Fruit fly (Drosophila melanogaster): ENCODE measurements around the gene CG13622.

Gene CG13622

DNA sequence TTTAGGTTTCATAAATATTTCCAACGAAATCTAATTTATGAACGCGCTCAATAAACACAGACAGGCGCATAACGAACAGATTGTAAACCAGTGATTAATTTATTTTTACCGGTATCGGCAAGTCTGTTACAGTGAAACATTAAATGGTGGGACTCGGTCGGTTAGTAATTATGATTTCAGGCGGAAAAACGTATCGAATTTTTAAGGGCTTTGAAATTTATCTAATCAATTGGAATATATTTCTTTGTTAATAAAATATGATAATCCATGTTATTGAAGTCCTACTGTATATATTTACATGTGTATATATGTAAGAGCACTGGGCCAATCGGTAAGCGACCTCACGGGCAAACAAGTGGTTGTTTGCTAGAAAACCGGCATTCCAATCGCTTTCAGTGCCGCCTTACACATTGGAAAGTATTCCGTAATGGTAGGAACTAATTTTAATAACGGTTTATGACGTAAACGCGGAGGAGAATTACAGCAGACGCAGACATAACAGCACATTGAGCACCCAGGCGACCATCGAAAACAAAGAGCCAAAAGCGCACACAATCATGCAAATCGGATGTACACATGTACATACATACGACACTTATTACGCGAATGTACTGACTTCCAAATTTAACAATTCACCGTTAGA is 19.7 kb upstream of the CG13622 start:
- TF ChIP-seq Myc (optimal IDR thresholded peaks at IDR 0.05) (no peak), psq (optimal IDR thresholded peaks at IDR 0.05) (no peak), ttk (optimal IDR thresholded peaks at IDR 0.05) (no peak), insv (optimal IDR thresholded peaks at IDR 0.05) (no peak), Sin3A (optimal IDR thresholded peaks at IDR 0.05) (no peak), h (optimal IDR thresholded peaks at IDR 0.05) (no peak)

DNA sequence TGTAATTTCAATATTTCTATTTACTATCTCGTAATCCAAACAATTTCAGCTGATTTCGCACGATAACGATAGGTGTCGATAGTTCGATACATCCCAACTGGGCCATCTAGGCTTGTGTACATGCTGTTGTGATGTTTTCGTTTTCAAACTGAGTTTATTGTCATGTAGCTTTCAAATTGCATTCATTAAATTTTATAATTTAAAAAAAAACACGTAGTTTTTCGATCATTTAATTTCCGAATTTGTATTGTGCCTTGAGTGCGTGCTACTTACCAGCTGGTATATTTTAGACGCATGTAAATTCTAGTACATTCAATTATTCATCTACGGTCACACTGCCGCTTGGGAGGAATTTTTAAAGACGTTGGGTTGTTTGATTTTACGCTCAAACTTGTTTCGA is 6.8 kb upstream of the CG13622 start, which contains the start of the genes CG13623 and ana1:
CG13623 (minus strand) TSS at position 231 of the 400 bp plus-strand sequence.
ana1 (plus strand) TSS at position 249 of the 400 bp plus-strand sequence.
- TF ChIP-seq psq (optimal IDR thresholded peaks at IDR 0.05) (no peak), Sin3A (optimal IDR thresholded peaks at IDR 0.05) (no peak), insv (optimal IDR thresholded peaks at IDR 0.05) (no peak), h (optimal IDR thresholded peaks at IDR 0.05) (no peak), Myc (optimal IDR thresholded peaks at IDR 0.05) (no peak), ttk (optimal IDR thresholded peaks at IDR 0.05) (no peak)

DNA sequence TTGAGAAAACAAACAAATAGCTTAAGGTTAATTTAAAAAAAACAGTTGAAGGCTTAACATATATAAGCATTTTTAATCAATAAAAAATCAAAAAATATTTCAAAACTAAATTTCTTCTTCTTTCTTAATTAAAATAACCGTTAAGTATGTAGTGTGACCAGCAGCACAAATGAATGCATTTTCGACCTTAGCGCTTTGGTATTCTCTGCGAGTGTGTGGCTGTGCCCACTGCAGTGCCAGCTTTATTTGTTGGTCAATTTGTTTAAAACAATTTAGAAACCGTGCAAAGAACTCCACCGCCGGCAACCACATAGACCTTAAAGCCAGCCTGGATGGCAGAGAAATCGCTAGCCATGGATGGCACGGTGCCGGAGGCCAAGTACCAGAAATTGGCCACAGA is 4.4 kb upstream of the CG13622 start, which contains the start of gene CG6607:
CG6607 (plus strand) TSS at position 203 of the 400 bp plus-strand sequence.
- TF ChIP-seq insv (optimal IDR thresholded peaks at IDR 0.05) (no peak), psq (optimal IDR thresholded peaks at IDR 0.05) (no peak), Sin3A (optimal IDR thresholded peaks at IDR 0.05) (no peak), h (optimal IDR thresholded peaks at IDR 0.05) (no peak), Myc (optimal IDR thresholded peaks at IDR 0.05) (no peak), ttk (optimal IDR thresholded peaks at IDR 0.05) (no peak)

DNA sequence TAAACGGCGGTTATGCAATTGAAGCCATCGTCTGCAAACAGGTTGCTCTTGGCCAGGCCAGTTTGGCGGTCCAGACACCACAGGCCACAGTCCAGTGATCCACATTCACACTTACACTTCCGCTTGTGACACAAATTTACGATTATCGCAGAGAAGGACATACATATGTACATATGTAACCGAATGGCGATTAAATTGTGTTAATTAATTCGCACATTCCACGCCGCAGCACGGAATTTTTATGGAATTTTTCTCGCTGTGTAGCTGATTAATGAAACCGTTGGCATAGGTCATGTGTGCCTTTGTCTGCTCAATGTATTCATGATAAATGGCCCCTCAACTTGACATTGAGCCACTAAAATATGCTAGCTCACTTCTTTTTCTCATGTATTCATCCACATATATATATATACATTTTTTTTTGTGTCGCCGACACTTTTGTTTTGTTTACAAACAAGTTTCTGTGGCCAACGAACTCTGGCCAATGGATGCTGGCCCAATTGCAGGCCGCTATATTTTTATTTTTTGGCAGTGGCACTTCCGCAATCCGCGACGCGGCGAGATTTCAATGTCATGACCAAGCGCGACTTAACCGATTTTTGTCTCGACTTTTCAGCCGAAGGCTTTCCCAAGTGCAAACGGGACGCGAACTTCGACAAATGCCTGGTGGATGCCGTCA is 2.6 kb upstream of the CG13622 start:
- TF ChIP-seq insv (optimal IDR thresholded peaks at IDR 0.05) (no peak), psq (optimal IDR thresholded peaks at IDR 0.05) (no peak), ttk (optimal IDR thresholded peaks at IDR 0.05) (no peak), Sin3A (optimal IDR thresholded peaks at IDR 0.05) (no peak), h (optimal IDR thresholded peaks at IDR 0.05) (no peak), Myc (optimal IDR thresholded peaks at IDR 0.05) (no peak)

DNA sequence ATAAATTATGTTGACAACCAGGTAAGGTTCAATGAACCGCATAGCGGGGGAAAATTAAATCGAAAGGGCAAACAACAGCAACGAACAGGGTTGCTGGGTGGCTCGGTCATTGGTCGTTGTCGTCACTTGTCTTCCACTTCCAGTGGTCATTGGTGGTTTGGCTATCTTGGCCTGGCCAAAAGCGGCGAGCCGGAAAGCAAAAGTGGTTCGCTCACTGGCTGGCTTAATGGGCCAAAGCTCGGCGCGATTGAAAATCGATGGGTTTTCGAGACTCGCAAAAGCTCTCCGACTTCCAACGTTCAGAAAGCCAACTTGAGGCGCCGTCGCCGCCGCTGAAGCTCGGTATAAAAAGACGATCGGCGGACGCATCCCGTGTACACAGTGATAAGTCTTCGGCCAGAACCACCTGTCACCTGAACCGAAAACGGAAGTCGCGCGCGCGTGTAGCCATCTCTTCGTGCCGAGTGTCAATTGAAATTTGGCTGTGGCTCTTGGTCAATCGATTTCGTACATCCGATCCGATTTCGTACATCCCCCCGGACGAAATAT is 1.0 kb upstream of the CG13622 start, which contains the start of gene Jhbp12:
Jhbp12 (plus strand) TSS at position 369 of the 549 bp plus-strand sequence.
- TF ChIP-seq Sin3A (optimal IDR thresholded peaks at IDR 0.05) (no peak), h (optimal IDR thresholded peaks at IDR 0.05) (no peak), Myc (optimal IDR thresholded peaks at IDR 0.05) (no peak), ttk (optimal IDR thresholded peaks at IDR 0.05) (no peak), insv (optimal IDR thresholded peaks at IDR 0.05) (no peak), psq (optimal IDR thresholded peaks at IDR 0.05) (no peak)

DNA sequence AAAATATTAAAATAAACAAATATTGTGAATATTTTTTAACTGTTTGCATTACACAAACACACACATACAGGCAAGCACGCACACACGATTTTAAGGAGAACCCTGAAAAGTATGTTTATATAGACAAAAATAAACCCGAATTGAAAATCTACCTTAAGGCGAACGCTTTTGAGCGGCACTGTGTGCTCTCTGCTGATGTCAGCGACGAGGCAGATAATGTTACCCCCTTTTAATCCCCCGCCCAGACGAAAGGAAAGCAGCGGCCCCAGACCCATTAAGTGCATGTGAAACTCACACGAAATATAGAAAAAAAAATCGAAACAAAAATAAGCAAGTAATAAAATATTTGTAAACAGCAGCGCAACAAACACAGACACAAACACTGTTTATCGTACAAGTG is 2.2 kb downstream of the CG13622 start:
- no peak for TF ChIP-seq Myc (optimal IDR thresholded peaks at IDR 0.05)
- no peak for TF ChIP-seq ttk (optimal IDR thresholded peaks at IDR 0.05)
- TF ChIP-seq Sin3A (optimal IDR thresholded peaks at IDR 0.05) = no peak
- TF ChIP-seq insv (optimal IDR thresholded peaks at IDR 0.05) = no peak
- no peak for TF ChIP-seq psq (optimal IDR thresholded peaks at IDR 0.05)
- TF ChIP-seq h (optimal IDR thresholded peaks at IDR 0.05) = no peak

DNA sequence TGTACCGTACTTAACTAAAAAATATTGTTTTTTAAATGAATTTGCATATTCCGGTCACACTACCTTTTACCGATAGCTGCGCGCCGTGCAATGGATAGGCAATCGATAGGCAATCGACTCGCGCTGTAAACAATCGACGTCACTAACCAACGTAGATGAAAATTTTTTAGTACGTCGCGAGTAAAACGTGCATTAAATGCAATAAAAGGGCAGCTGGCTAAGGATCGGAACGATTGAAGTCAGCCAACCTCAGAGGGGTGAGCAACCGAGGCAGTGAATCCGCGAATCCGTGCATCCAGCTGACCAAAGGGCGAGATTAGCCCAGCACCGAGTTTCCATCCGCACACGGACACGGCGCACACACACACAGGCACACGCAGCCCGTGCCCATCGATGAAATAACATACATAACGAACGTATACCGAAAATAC is 5.3 kb downstream of the CG13622 start, which contains the start of gene Pp1alpha-96A:
Pp1alpha-96A (plus strand) TSS at position 121 of the 431 bp plus-strand sequence.
- TF ChIP-seq Myc (optimal IDR thresholded peaks at IDR 0.05) (no peak), ttk (optimal IDR thresholded peaks at IDR 0.05) (no peak), h (optimal IDR thresholded peaks at IDR 0.05) (no peak), psq (optimal IDR thresholded peaks at IDR 0.05) (no peak), insv (optimal IDR thresholded peaks at IDR 0.05) (no peak), Sin3A (optimal IDR thresholded peaks at IDR 0.05) (no peak)

DNA sequence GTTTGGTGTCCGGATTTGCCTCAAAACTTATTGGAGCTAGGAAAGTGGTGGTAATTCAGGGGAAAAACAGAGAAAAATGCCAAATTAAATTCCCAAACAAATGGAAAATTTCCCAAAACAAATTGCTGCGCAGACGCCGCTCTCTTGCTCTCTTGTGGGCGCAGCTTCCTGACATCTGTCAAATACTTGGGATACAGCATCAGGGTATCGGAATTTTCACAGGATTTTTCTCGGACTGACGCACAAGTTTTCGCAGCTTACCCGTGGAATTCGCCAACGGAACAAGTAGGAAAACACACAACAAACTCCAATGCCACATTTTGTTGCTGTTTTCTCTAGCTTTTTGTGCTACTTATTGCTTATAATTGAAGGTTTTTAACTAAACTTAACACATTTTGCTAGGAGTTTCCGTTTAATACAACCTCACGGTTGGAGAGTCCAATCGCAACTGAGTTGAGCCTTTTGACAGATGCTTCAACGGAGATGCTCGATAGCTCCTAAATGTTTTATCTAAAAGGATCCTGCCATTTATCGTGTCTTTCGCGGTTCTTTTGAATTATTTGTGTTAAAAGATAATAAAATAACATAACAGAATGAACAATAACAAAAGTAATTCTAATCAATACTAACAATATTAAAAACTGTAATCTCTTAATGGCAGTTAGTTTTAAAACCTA is 8.7 kb downstream of the CG13622 start, which contains the start of the genes nAChRbeta2 and DZIP1:
nAChRbeta2 (minus strand) TSS at position 455 of the 677 bp plus-strand sequence.
DZIP1 (plus strand) TSS at position 627 of the 677 bp plus-strand sequence.
- TF ChIP-seq ttk (optimal IDR thresholded peaks at IDR 0.05) = no peak

DNA sequence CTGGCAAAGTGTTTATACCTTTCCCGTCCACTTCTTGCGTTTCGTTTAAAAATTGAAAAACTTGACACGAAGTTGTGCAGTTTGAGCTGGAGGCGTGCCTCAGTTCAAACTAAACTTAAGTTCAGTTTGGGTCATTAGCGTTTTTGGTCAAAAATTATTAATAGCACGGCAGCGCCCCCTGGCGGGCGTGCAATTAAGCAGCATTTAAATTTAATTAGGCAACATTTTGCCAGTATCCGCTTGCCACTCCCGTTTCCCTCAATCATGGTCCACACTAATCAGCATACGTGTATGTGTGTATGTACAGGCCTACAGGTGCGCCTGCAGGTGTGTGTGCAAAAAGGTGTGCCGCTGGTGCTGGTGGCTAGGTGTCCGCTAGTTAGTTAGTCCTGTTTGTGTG is 19.9 kb downstream of the CG13622 start:
- TF ChIP-seq Myc (optimal IDR thresholded peaks at IDR 0.05) (no peak), insv (optimal IDR thresholded peaks at IDR 0.05) (no peak)

DNA sequence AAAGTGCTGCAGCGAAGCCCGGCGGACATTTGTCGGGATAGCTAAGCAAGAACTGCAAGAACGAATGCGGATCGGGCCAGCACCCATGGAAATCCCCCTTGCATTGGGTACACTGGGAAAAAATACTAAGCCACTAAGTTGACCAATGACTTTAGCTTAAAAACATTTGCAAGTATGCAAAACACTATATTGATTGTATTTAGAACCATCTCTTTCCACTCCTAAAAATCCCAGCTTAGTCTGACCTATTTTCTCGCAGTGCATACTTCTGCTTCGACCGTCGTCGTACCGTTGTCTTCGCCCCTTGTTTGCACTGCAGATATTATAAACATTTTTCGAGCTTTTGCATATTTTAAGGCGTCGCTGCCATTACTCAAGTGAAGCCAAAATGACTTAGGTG is 27.4 kb downstream of the CG13622 start:
- TF ChIP-seq Sin3A (optimal IDR thresholded peaks at IDR 0.05) = no peak
- no peak for TF ChIP-seq insv (optimal IDR thresholded peaks at IDR 0.05)
- no peak for TF ChIP-seq Myc (optimal IDR thresholded peaks at IDR 0.05)
- no peak for TF ChIP-seq ttk (optimal IDR thresholded peaks at IDR 0.05)
- no peak for TF ChIP-seq psq (optimal IDR thresholded peaks at IDR 0.05)
- no peak for TF ChIP-seq h (optimal IDR thresholded peaks at IDR 0.05)

DNA sequence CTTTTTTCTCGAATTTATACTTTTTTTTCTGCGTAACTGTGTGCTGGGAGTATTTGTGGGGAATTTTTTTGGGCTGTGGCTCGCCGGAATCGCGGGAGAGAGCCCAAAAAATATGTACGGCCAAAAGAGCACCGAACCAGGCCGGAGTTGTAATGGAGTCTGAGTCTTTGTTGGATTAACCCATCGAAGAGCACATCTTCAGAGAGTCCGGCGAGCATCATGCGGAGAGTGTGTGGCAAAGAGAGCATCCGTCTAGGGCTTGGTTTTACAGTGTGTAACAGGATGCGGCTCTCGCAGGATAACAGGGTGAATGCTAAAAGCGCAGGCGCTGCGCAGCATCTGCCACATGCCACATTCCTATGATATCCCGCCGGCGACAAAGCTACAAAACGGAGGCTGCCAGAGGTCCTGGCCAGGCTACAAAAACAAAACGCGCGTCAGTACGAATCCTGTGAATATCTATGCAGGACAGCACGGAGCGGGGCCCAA is 38.4 kb downstream of the CG13622 start, which contains the start of gene nAChRalpha2:
nAChRalpha2 (plus strand) TSS at position 439 of the 489 bp plus-strand sequence.
- TF ChIP-seq Sin3A (optimal IDR thresholded peaks at IDR 0.05) (no peak), Myc (optimal IDR thresholded peaks at IDR 0.05) (no peak), psq (optimal IDR thresholded peaks at IDR 0.05) (no peak), ttk (optimal IDR thresholded peaks at IDR 0.05) (no peak)

DNA sequence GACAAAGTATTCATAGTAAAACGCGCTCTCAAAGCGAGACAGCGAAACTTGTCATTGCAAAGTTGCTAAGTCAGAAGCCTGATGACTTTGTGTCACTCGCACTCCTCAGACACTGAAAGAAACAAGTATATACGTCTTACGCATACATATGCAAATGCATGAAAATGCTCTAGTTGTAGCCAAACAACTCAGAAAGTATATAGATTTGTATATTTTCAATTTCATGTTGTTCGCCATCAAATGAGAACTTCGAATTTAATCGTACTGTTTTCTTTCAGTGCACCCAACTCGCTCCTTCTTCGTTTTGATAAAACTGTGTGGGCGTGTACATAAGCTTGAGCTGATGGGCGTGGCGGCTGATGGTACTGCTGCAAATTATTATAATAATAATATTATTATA is 42.4 kb downstream of the CG13622 start:
- TF ChIP-seq ttk (optimal IDR thresholded peaks at IDR 0.05) = no peak
- TF ChIP-seq psq (optimal IDR thresholded peaks at IDR 0.05) = no peak
